Fruit fly (Drosophila melanogaster): ENCODE data around the gene CG14115.

Gene CG14115

DNA sequence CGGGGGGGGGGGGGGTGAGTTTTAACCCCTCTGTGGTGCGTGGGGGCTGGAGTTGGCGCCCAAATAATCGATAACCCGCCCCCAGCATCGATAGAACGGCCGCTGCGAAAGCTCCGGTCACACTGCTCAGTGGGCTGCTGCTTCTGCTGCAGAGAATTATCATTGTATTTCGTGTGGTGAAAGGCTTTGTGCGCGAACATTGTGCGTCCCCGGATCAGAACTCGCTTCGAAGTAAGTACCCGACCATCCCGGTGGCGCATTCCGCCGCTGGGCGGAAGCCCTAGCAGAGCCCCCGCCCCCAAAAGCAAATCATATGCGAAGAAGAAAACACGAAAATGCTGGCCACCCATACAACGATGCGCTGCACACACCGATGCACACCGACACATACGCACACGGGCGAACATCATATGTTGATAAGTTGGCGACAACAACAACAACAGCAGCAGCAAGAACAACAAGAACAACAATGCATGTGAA, 16.8 kb downstream of the CG14115 start, which contains the start of gene Syx13 (continued):
- no peak for TF ChIP-seq CG3726 (GFP tag; IDR thresholded peaks at IDR 0.05)
- TF ChIP-seq CG15696 (tag; optimal IDR thresholded peaks at IDR 0.05) = no peak
- peak in 1 of 2 experiments; percentile 8 for TF ChIP-seq dpn (GFP tag; optimal IDR thresholded peaks at IDR 0.05)
- no peak for TF ChIP-seq CG9609 (GFP tag; optimal IDR thresholded peaks at IDR 0.05)
- TF ChIP-seq ranshi (GFP tag; IDR thresholded peaks at IDR 0.05) = no peak
- no peak for TF ChIP-seq repo (GFP tag; optimal IDR thresholded peaks at IDR 0.05)
- no peak for TF ChIP-seq al (GFP tag; IDR thresholded peaks at IDR 0.05)
- TF ChIP-seq CG8290 (GFP tag; optimal IDR thresholded peaks at IDR 0.05) = no peak
- peak in 1 of 2 experiments; percentile 48 for TF ChIP-seq CG8290 (tag; optimal IDR thresholded peaks at IDR 0.05)
- no peak for TF ChIP-seq CG17912 (GFP tag; optimal IDR thresholded peaks at IDR 0.05)
- no peak for TF ChIP-seq Hmx (GFP tag; optimal IDR thresholded peaks at IDR 0.05)
- TF ChIP-seq CG12659 (GFP tag; optimal IDR thresholded peaks at IDR 0.05) = peak; percentile 84
- TF ChIP-seq gt (GFP tag; IDR thresholded peaks at IDR 0.05) = no peak
- TF ChIP-seq bab2 (GFP tag; optimal IDR thresholded peaks at IDR 0.05) = no peak
- TF ChIP-seq Ptx1 (GFP tag; IDR thresholded peaks at IDR 0.05) = no peak
- no peak for TF ChIP-seq Camta (GFP tag; optimal IDR thresholded peaks at IDR 0.05)
- peak; percentile 19 for TF ChIP-seq ftz-f1 (GFP tag; optimal IDR thresholded peaks at IDR 0.05)
- no peak for TF ChIP-seq Taf1 (GFP tag; IDR thresholded peaks at IDR 0.05)
- no peak for TF ChIP-seq wor (GFP tag; IDR thresholded peaks at IDR 0.05)
- no peak for TF ChIP-seq sisA (GFP tag; IDR thresholded peaks at IDR 0.05)
- no peak for TF ChIP-seq CG11723 (GFP tag; optimal IDR thresholded peaks at IDR 0.05)
- TF ChIP-seq CG32532 (GFP tag; IDR thresholded peaks at IDR 0.05) = 0 out of 2 replicates have a peak, but pooled peaks have one; percentile 17
- TF ChIP-seq gem (tag; optimal IDR thresholded peaks at IDR 0.05) = no peak
- TF ChIP-seq fu2 (GFP tag; optimal IDR thresholded peaks at IDR 0.05) = no peak
- no peak for TF ChIP-seq shn (GFP tag; optimal IDR thresholded peaks at IDR 0.05)
- no peak for TF ChIP-seq emc (GFP tag; optimal IDR thresholded peaks at IDR 0.05)
- peak; percentile 25 for TF ChIP-seq sens (GFP tag)
- no peak for TF ChIP-seq eve (GFP tag; optimal IDR thresholded peaks at IDR 0.05)
- no peak for TF ChIP-seq lbe (GFP tag; optimal IDR thresholded peaks at IDR 0.05)
- peak; percentile 20 for TF ChIP-seq CTCF (GFP tag; optimal IDR thresholded peaks at IDR 0.05)
- no peak for TF ChIP-seq CG18476 (GFP tag; optimal IDR thresholded peaks at IDR 0.05)
- TF ChIP-seq CG11696 (GFP tag; IDR thresholded peaks at IDR 0.05) = no peak
- TF ChIP-seq CG7357 (GFP tag; IDR thresholded peaks at IDR 0.05) = peak; percentile 27; the same call in 1 of the 3 replicates
- TF ChIP-seq knrl (GFP tag; IDR thresholded peaks at IDR 0.05; ENCODE audit: partially characterized antibody) = peak; percentile 78
- TF ChIP-seq nerfin-1 (tag; optimal IDR thresholded peaks at IDR 0.05) = peak; percentile 66
- peak; percentile 3 for TF ChIP-seq salm (tag; optimal IDR thresholded peaks at IDR 0.05)
- no peak for TF ChIP-seq usp (GFP tag; optimal IDR thresholded peaks at IDR 0.05)
- peak; percentile 80 for TF ChIP-seq CG10543 (GFP tag; optimal IDR thresholded peaks at IDR 0.05)
- no peak for TF ChIP-seq CG11560 (tag; IDR thresholded peaks at IDR 0.05)
- peak; percentile 41 for TF ChIP-seq CG2712 (tag; optimal IDR thresholded peaks at IDR 0.05)
- TF ChIP-seq CG32767 (GFP tag; IDR thresholded peaks at IDR 0.05) = 0 out of 2 replicates have a peak, but pooled peaks have one; percentile 22
- no peak for TF ChIP-seq CG7372 (GFP tag; IDR thresholded peaks at IDR 0.05)
- TF ChIP-seq CG10267 (tag; optimal IDR thresholded peaks at IDR 0.05) = peak; percentile 41
- TF ChIP-seq gcm2 (GFP tag; optimal IDR thresholded peaks at IDR 0.05) = no peak
- TF ChIP-seq ham (GFP tag; IDR thresholded peaks at IDR 0.05) = no peak
- 0 out of 3 replicates have a peak, but pooled peaks have one; percentile 14 for TF ChIP-seq CG11695 (GFP tag; IDR thresholded peaks at IDR 0.05)
- no peak for TF ChIP-seq z (GFP tag; IDR thresholded peaks at IDR 0.05)
- no peak for TF ChIP-seq ind (GFP tag; optimal IDR thresholded peaks at IDR 0.05)
- no peak for TF ChIP-seq Myb (GFP tag; optimal IDR thresholded peaks at IDR 0.05)
- 0 out of 2 replicates have a peak, but pooled peaks have one; percentile 41 for TF ChIP-seq chm (GFP tag; IDR thresholded peaks at IDR 0.05)
- TF ChIP-seq CG18764 (GFP tag; optimal IDR thresholded peaks at IDR 0.05) = no peak
- no peak for TF ChIP-seq lola (GFP tag; optimal IDR thresholded peaks at IDR 0.05)
- TF ChIP-seq btn (GFP tag; optimal IDR thresholded peaks at IDR 0.05) = no peak
